Worm (Caenorhabditis elegans): ENCODE data around the gene F44E5.4.

F44E5.4 gene

ce11 chrII:11746782-11747288, 12.3 kb downstream of the F44E5.4 start (continued):
- peak; percentile 82 for TF ChIP-seq mep-1 (tag; optimal IDR thresholded peaks at IDR 0.05)
- peak in 1 of 2 experiments; percentile 63 for TF ChIP-seq hif-1 (tag; optimal IDR thresholded peaks at IDR 0.05)
- TF ChIP-seq rbr-2 (tag; optimal IDR thresholded peaks at IDR 0.05), result peak; percentile 85
- peak; percentile 99 for TF ChIP-seq set-16 (GFP tag; IDR thresholded peaks at IDR 0.05)
- no peak for TF ChIP-seq lin-1 (GFP tag; IDR thresholded peaks at IDR 0.05)
- peak; percentile 47; the same call in 1 of the 2 replicates for TF ChIP-seq lin-38 (GFP tag; IDR thresholded peaks at IDR 0.05)
- 0 out of 2 replicates have a peak, but pooled peaks have one; percentile 30 for TF ChIP-seq Y105C5A.15 (GFP tag; IDR thresholded peaks at IDR 0.05)
- no peak for TF ChIP-seq ces-1 (GFP tag; optimal IDR thresholded peaks at IDR 0.05)
- TF ChIP-seq hlh-30 (tag; optimal IDR thresholded peaks at IDR 0.05; ENCODE audit: insufficient read depth), result peak; percentile 84
- no peak for TF ChIP-seq F10B5.3 (tag; optimal IDR thresholded peaks at IDR 0.05)
- no peak for TF ChIP-seq lim-7 (GFP tag; IDR thresholded peaks at IDR 0.05)
- no peak for TF ChIP-seq aly-2 (tag; optimal IDR thresholded peaks at IDR 0.05)
- TF ChIP-seq nhr-102 (tag; optimal IDR thresholded peaks at IDR 0.05), result peak; percentile 35
- TF ChIP-seq T20F7.1 (GFP tag; optimal IDR thresholded peaks at IDR 0.05), result peak; percentile 56
- peak; percentile 18 for TF ChIP-seq nhr-48 (tag; optimal IDR thresholded peaks at IDR 0.05)
- peak; percentile 21; the same call in 1 of the 2 replicates for TF ChIP-seq dmd-6 (GFP tag; IDR thresholded peaks at IDR 0.05)
- TF ChIP-seq Y48G9A.11 (GFP tag; IDR thresholded peaks at IDR 0.05), result no peak
- TF ChIP-seq ctbp-1 (GFP tag; IDR thresholded peaks at IDR 0.05), result peak; percentile 91
- TF ChIP-seq spr-3 (GFP tag; optimal IDR thresholded peaks at IDR 0.05), result peak; percentile 40
- TF ChIP-seq spr-1 (tag; optimal IDR thresholded peaks at IDR 0.05), result peak; percentile 53
- peak; percentile 83; the same call in 1 of the 2 replicates for TF ChIP-seq hmg-1.1 (GFP tag; IDR thresholded peaks at IDR 0.05)
- no peak for TF ChIP-seq nhr-111 (GFP tag; optimal IDR thresholded peaks at IDR 0.05)
- peak; percentile 7 for TF ChIP-seq nhr-11 (tag; optimal IDR thresholded peaks at IDR 0.05)
- TF ChIP-seq egl-43 (GFP tag; IDR thresholded peaks at IDR 0.05), result peak; percentile 79; the same call in 1 of the 2 replicates
- TF ChIP-seq ama-1 (optimal IDR thresholded peaks at IDR 0.05), result no peak
- TF ChIP-seq F44E2.7 (GFP tag; IDR thresholded peaks at IDR 0.05), result no peak
- TF ChIP-seq hlh-11 (tag; optimal IDR thresholded peaks at IDR 0.05), result peak; percentile 55
- TF ChIP-seq ceh-28 (tag; optimal IDR thresholded peaks at IDR 0.05), result peak; percentile 54
- peak in 1 of 2 experiments; percentile 93 for TF ChIP-seq unc-62 (GFP tag; optimal IDR thresholded peaks at IDR 0.05 in 1 of 2)
- TF ChIP-seq unc-62 (tag; optimal IDR thresholded peaks at IDR 0.05), result no peak
- TF ChIP-seq nhr-6 (tag; optimal IDR thresholded peaks at IDR 0.05), result peak; percentile 59
- TF ChIP-seq F49E8.2 (tag; optimal IDR thresholded peaks at IDR 0.05; ENCODE audit: borderline replicate concordance), result no peak

DNA sequence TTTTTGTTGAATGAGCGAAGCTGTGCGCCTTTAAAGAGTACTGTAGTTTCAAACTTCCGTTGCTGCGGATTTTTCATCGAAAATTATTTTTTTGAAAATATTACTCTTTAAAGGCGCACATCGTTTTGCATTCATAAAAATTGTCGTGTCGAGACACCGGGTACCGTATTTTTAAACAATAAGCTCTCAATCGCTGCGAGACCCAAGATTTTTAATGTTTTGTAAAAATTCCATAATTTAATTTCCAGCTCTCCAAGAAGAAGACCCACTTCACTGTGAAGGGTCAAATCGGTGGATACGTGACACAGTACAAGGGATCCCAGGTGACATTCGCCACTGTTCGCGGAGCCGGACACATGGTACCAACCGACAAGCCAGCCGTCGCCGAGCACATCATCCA, 16.8 kb downstream of the F44E5.4 start:
- TF ChIP-seq unc-62 (GFP tag; optimal IDR thresholded peaks at IDR 0.05 in 1 of 2) (peak in 1 of 2 experiments; percentile 94), unc-62 (tag; optimal IDR thresholded peaks at IDR 0.05) (no peak), spr-1 (tag; optimal IDR thresholded peaks at IDR 0.05) (peak; percentile 22), hmg-1.1 (GFP tag; IDR thresholded peaks at IDR 0.05) (no peak)

DNA sequence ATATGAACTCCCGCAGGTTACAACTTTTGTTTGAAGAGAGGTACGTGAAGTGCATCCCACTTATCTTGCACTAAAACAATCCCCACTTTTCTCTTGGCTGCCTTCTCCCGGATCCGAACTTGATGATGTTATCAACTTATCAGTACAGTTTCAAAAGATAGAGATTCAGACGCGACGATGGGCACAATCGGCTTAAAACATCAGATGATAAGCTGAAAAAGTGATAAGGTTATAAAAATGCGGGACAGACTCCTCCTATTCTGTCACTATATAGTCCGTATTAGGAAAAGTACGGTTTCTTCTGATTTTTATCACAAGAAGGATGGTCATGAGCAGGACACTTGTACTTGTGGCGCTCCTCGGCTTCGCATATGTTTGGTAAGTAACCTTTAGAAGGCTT, 19.9 kb downstream of the F44E5.4 start, which contains the start of gene ctsa-1.2:
Gene ctsa-1.2, plus strand, starts transcription at position 160 of the 400 bp plus-strand sequence.
- TF ChIP-seq nhr-48 (tag; optimal IDR thresholded peaks at IDR 0.05) (peak; percentile 21), F26F4.8 (GFP tag; conservative IDR thresholded peaks at IDR 0.05) (no peak), ceh-32 (tag; optimal IDR thresholded peaks at IDR 0.05; ENCODE audit: poor library complexity) (no peak), hif-1 (tag; optimal IDR thresholded peaks at IDR 0.05) (no peak), sdz-12 (GFP tag; optimal IDR thresholded peaks at IDR 0.05) (no peak), hlh-11 (tag; optimal IDR thresholded peaks at IDR 0.05) (peak; percentile 59), lim-7 (GFP tag; IDR thresholded peaks at IDR 0.05) (no peak), nhr-111 (GFP tag; optimal IDR thresholded peaks at IDR 0.05) (no peak), ceh-44 (GFP tag; IDR thresholded peaks at IDR 0.05) (no peak), aha-1 (tag) (peak; percentile 41), mxl-2 (GFP tag; conservative IDR thresholded peaks at IDR 0.05) (no peak), tra-1 (GFP tag; IDR thresholded peaks at IDR 0.05) (peak; percentile 9; the same call in 1 of the 2 replicates), zip-2 (tag; optimal IDR thresholded peaks at IDR 0.05) (no peak), lin-1 (GFP tag; IDR thresholded peaks at IDR 0.05) (no peak; the same call in 1 of the 2 replicates), unc-62 (GFP tag; optimal IDR thresholded peaks at IDR 0.05 in 1 of 2) (peak in 1 of 2 experiments; percentile 1), unc-62 (tag; optimal IDR thresholded peaks at IDR 0.05) (no peak), zfp-2 (tag; optimal IDR thresholded peaks at IDR 0.05) (no peak), nhr-28 (tag; optimal IDR thresholded peaks at IDR 0.05) (peak; percentile 74), hlh-30 (tag; optimal IDR thresholded peaks at IDR 0.05; ENCODE audit: insufficient read depth) (no peak), mes-2 (tag; optimal IDR thresholded peaks at IDR 0.05; ENCODE audit: poor library complexity, severe bottlenecking) (peak; percentile 16), dve-1 (tag; optimal IDR thresholded peaks at IDR 0.05; ENCODE audit: insufficient read depth) (peak; percentile 38), pqm-1 (tag; optimal IDR thresholded peaks at IDR 0.05) (peak; percentile 68), jun-1 (tag; optimal IDR thresholded peaks at IDR 0.05) (no peak), dmd-6 (GFP tag; IDR thresholded peaks at IDR 0.05) (peak; percentile 78)
